Worm (Caenorhabditis elegans) whole organism, young adult: Measurements from ENCODE around the gene srg-6.

Experiments used
- B0019.2 ChIP-seq: fragments of 200-800 bp; sonication (Bioruptor generic); conservative IDR thresholded peaks from 2 replicates; pipeline ENCODE4 v1.3.6; 2022; ENCODE audit warnings: missing genetic modification reagents, missing genetic modification characterization, missing compliant biosample characterization
- ama-1 ChIP-seq, 3 experiments: fragments of 150-350 bp in 1 of 3; sonication (generic microtip) in 2 of 3; optimal IDR thresholded peaks; 2 replicates each; lab custom pipeline; 2014 to 2018; ENCODE audit warnings: missing biosample characterization in 2 of 3, missing genetic modification characterization in 2 of 3, missing genetic modification reagents in 2 of 3
- ets-4 ChIP-seq: fragments of 200-800 bp; sonication (Bioruptor generic); optimal IDR thresholded peaks from 2 replicates; lab custom pipeline; 2018; ENCODE audit warnings: mild to moderate bottlenecking, missing genetic modification characterization, missing compliant biosample characterization
- madf-10 ChIP-seq: sonication (generic microtip); optimal IDR thresholded peaks from 2 replicates; lab custom pipeline; 2016; ENCODE audit warnings: mild to moderate bottlenecking, missing genetic modification characterization, missing compliant biosample characterization
- madf-3 ChIP-seq: fragments of 200-800 bp; sonication (Bioruptor generic); IDR thresholded peaks from 2 replicates; pipeline ENCODE4 v1.3.6; 2022; ENCODE audit warnings: missing genetic modification reagents, missing genetic modification characterization, missing compliant biosample characterization
- mxl-1 ChIP-seq: sonication (generic microtip); optimal IDR thresholded peaks from 2 replicates; lab custom pipeline; 2016; ENCODE audit warnings: missing genetic modification characterization, missing compliant biosample characterization
- nfya-1 ChIP-seq: sonication (generic microtip); optimal IDR thresholded peaks from 2 replicates; lab custom pipeline; 2017; ENCODE audit warnings: antibody characterized with exemption, missing compliant biosample characterization, missing genetic modification characterization, borderline replicate concordance; ENCODE audit not compliant: insufficient read depth
- unc-62 ChIP-seq: fragments of 150-350 bp; optimal IDR thresholded peaks from 2 replicates; lab custom pipeline; 2014; ENCODE audit warnings: missing biosample characterization, missing genetic modification reagents, missing genetic modification characterization
- zfh-2 ChIP-seq: fragments of 200-800 bp; sonication (Bioruptor generic); conservative IDR thresholded peaks from 2 replicates; pipeline ENCODE4 v1.3.6; 2022; ENCODE audit warnings: missing genetic modification reagents, missing genetic modification characterization, missing compliant biosample characterization

ce11 chrIII:6280070-6280596, 14.3 kb upstream of the srg-6 start, which contains the start of gene hmg-1.2:
- peak; percentile 83 for TF ChIP-seq unc-62 (GFP tag; lab: Kevin White, UChicago)
- TF ChIP-seq mxl-1 (tag; lab: Kevin White, UChicago): no peak
- no peak for TF ChIP-seq nfya-1 (tag; lab: Kevin White, UChicago)
- no peak for TF ChIP-seq ets-4 (GFP tag; lab: Kevin White, UChicago)
- TF ChIP-seq madf-3 (GFP tag; lab: Robert Waterston, UW): no peak
- TF ChIP-seq madf-10: peak; percentile 65
- TF ChIP-seq B0019.2 (GFP tag; lab: Robert Waterston, UW): no peak
- no peak for TF ChIP-seq zfh-2
- no peak for TF ChIP-seq ama-1 (optimal IDR thresholded peaks at IDR 0.05; lab: Kevin White, UChicago)
- TF ChIP-seq ama-1 (GFP tag; optimal IDR thresholded peaks at IDR 0.05; lab: Kevin White, UChicago): no peak
